Worm (Caenorhabditis elegans) whole organism, L3 larva: ENCODE measurements around the gene mpst-7.

Experiments
- R02D3.7 ChIP-seq: fragments of 150-350 bp; optimal IDR thresholded peaks from 2 replicates; lab custom pipeline; 2014; ENCODE audit warnings: missing biosample characterization, missing genetic modification characterization
- ZK546.5 ChIP-seq: sonication (generic microtip); optimal IDR thresholded peaks from 2 replicates; lab custom pipeline; 2017; ENCODE audit warnings: missing biosample characterization, missing genetic modification characterization
- ama-1 ChIP-seq: fragments of 150-350 bp; optimal IDR thresholded peaks from 2 replicates; lab custom pipeline; 2018
- ceh-28 ChIP-seq: fragments of 150-350 bp; optimal IDR thresholded peaks from 2 replicates; lab custom pipeline; 2014; ENCODE audit warnings: missing biosample characterization, missing genetic modification reagents, missing genetic modification characterization
- ceh-82 ChIP-seq: fragments of 150-350 bp; optimal IDR thresholded peaks from 2 replicates; lab custom pipeline; 2014; ENCODE audit warnings: missing biosample characterization, missing genetic modification characterization
- ceh-9 ChIP-seq: sonication (generic microtip); optimal IDR thresholded peaks from 2 replicates; lab custom pipeline; 2018; ENCODE audit warnings: missing biosample characterization, missing genetic modification characterization
- daf-12 ChIP-seq: fragments of 150-350 bp; optimal IDR thresholded peaks from 2 replicates; lab custom pipeline; 2014; ENCODE audit warnings: missing biosample characterization, missing genetic modification reagents, missing genetic modification characterization
- egl-27 ChIP-seq: sonication (generic microtip); optimal IDR thresholded peaks from 4 replicates; lab custom pipeline; 2017; ENCODE audit warnings: missing biosample characterization, missing genetic modification reagents, missing genetic modification characterization
- egl-5 ChIP-seq: fragments of 150-350 bp; optimal IDR thresholded peaks from 2 replicates; lab custom pipeline; 2017; ENCODE audit warnings: missing biosample characterization, missing genetic modification reagents, missing genetic modification characterization, inconsistent platforms
- elt-2 ChIP-seq: sonication (generic microtip); optimal IDR thresholded peaks from 2 replicates; lab custom pipeline; 2016; ENCODE audit warnings: missing genetic modification reagents, mild to moderate bottlenecking, missing genetic modification characterization, missing compliant biosample characterization
- elt-3 ChIP-seq, 3 experiments: fragments of 150-350 bp in 1 of 3; sonication (generic microtip) in 2 of 3; optimal IDR thresholded peaks; 2 replicates in 2 of 3; 4 replicates in 1 of 3; lab custom pipeline; 2014 to 2017; ENCODE audit warnings: missing biosample characterization in 3 of 3, missing genetic modification characterization in 3 of 3
- eor-1 ChIP-seq, 2 experiments: fragments of 150-350 bp; optimal IDR thresholded peaks; 2 replicates each; lab custom pipeline; 2014 to 2018; ENCODE audit warnings: missing biosample characterization in 2 of 2, missing genetic modification characterization in 2 of 2
- fkh-10 ChIP-seq: sonication (generic microtip); optimal IDR thresholded peaks from 2 replicates; lab custom pipeline; 2017; ENCODE audit warnings: missing biosample characterization, missing genetic modification reagents, missing genetic modification characterization
- fkh-2 ChIP-seq: fragments of 150-350 bp; optimal IDR thresholded peaks from 2 replicates; lab custom pipeline; 2014; ENCODE audit warnings: missing biosample characterization, missing genetic modification reagents, missing genetic modification characterization
- fos-1 ChIP-seq: fragments of 150-350 bp; optimal IDR thresholded peaks from 2 replicates; lab custom pipeline; 2014; ENCODE audit warnings: missing biosample characterization, missing genetic modification characterization
- hmg-11 ChIP-seq: sonication (generic microtip); optimal IDR thresholded peaks from 2 replicates; lab custom pipeline; 2016; ENCODE audit warnings: missing genetic modification characterization, missing compliant biosample characterization
- jun-1 ChIP-seq: fragments of 150-350 bp; optimal IDR thresholded peaks from 2 replicates; lab custom pipeline; 2014; ENCODE audit warnings: missing biosample characterization, missing genetic modification reagents, missing genetic modification characterization
- lin-15B ChIP-seq: fragments of 150-350 bp; optimal IDR thresholded peaks from 2 replicates; lab custom pipeline; 2014; ENCODE audit warnings: missing biosample characterization, missing genetic modification characterization
- lin-39 ChIP-seq: fragments of 150-350 bp; optimal IDR thresholded peaks from 2 replicates; lab custom pipeline; 2018; ENCODE audit warnings: missing biosample characterization, missing genetic modification reagents, missing genetic modification characterization
- lsy-12 ChIP-seq: sonication (generic microtip); optimal IDR thresholded peaks from 2 replicates; lab custom pipeline; 2016; ENCODE audit warnings: mild to moderate bottlenecking, missing genetic modification characterization, missing compliant biosample characterization
- mdl-1 ChIP-seq: fragments of 150-350 bp; optimal IDR thresholded peaks from 2 replicates; lab custom pipeline; 2014; ENCODE audit warnings: missing biosample characterization, missing genetic modification characterization
- nfya-1 ChIP-seq: sonication (generic microtip); optimal IDR thresholded peaks from 2 replicates; lab custom pipeline; 2017; ENCODE audit warnings: missing genetic modification characterization, mild to moderate bottlenecking, missing compliant biosample characterization, antibody characterized with exemption, moderate library complexity; ENCODE audit not compliant: insufficient read depth
- nhr-11 ChIP-seq: fragments of 150-350 bp; optimal IDR thresholded peaks from 2 replicates; lab custom pipeline; 2014; ENCODE audit warnings: missing biosample characterization, missing genetic modification characterization
- nhr-12 ChIP-seq: fragments of 150-350 bp; optimal IDR thresholded peaks from 2 replicates; lab custom pipeline; 2014; ENCODE audit warnings: missing biosample characterization, missing genetic modification characterization
- nhr-23 ChIP-seq: fragments of 150-350 bp; optimal IDR thresholded peaks from 2 replicates; lab custom pipeline; 2014; ENCODE audit warnings: missing biosample characterization, missing genetic modification reagents, missing genetic modification characterization
- nhr-25 ChIP-seq: sonication (generic microtip); optimal IDR thresholded peaks from 2 replicates; lab custom pipeline; 2017; ENCODE audit warnings: missing biosample characterization, missing genetic modification characterization
- nhr-28 ChIP-seq: fragments of 150-350 bp; optimal IDR thresholded peaks from 2 replicates; lab custom pipeline; 2014; ENCODE audit warnings: missing biosample characterization, missing genetic modification characterization
- nhr-43 ChIP-seq: sonication (generic microtip); optimal IDR thresholded peaks from 2 replicates; lab custom pipeline; 2016; ENCODE audit warnings: mild to moderate bottlenecking, missing genetic modification characterization, missing compliant biosample characterization; ENCODE audit not compliant: poor library complexity, severe bottlenecking
- nhr-76 ChIP-seq: fragments of 150-350 bp; sonication (generic microtip); optimal IDR thresholded peaks from 5 replicates; lab custom pipeline; 2014; ENCODE audit warnings: missing biosample characterization, missing genetic modification characterization
- nhr-77 ChIP-seq: fragments of 150-350 bp; optimal IDR thresholded peaks from 2 replicates; lab custom pipeline; 2014; ENCODE audit warnings: missing biosample characterization, missing genetic modification characterization
- pha-4 ChIP-seq: fragments of 150-350 bp; optimal IDR thresholded peaks from 2 replicates; lab custom pipeline; 2014; ENCODE audit warnings: missing biosample characterization, missing genetic modification reagents, missing genetic modification characterization
- pqm-1 ChIP-seq: fragments of 150-350 bp; optimal IDR thresholded peaks from 2 replicates; lab custom pipeline; 2017; ENCODE audit warnings: missing biosample characterization, missing genetic modification characterization, inconsistent platforms
- sea-2 ChIP-seq: fragments of 150-350 bp; sonication (generic microtip); optimal IDR thresholded peaks from 4 replicates; lab custom pipeline; 2014; ENCODE audit warnings: missing biosample characterization, missing genetic modification reagents, missing genetic modification characterization
- skn-1 ChIP-seq: fragments of 150-350 bp; optimal IDR thresholded peaks from 2 replicates; lab custom pipeline; 2014; ENCODE audit warnings: missing biosample characterization, missing genetic modification characterization
- snpc-4 ChIP-seq: fragments of 150-350 bp; optimal IDR thresholded peaks from 2 replicates; lab custom pipeline; 2014; ENCODE audit warnings: missing biosample characterization, missing genetic modification characterization
- tbx-2 ChIP-seq: sonication (generic microtip); optimal IDR thresholded peaks from 2 replicates; lab custom pipeline; 2016; ENCODE audit warnings: mild to moderate bottlenecking, missing genetic modification characterization, missing compliant biosample characterization
- unc-39 ChIP-seq: sonication (generic microtip); optimal IDR thresholded peaks from 4 replicates; lab custom pipeline; 2017; ENCODE audit warnings: missing biosample characterization, missing genetic modification characterization
- zag-1 ChIP-seq: fragments of 150-350 bp; optimal IDR thresholded peaks from 2 replicates; lab custom pipeline; 2014; ENCODE audit warnings: missing biosample characterization, missing genetic modification characterization
- ztf-11 ChIP-seq: fragments of 150-350 bp; optimal IDR thresholded peaks from 2 replicates; lab custom pipeline; 2014; ENCODE audit warnings: missing biosample characterization, missing genetic modification characterization
- ztf-4 ChIP-seq: fragments of 150-350 bp; optimal IDR thresholded peaks from 2 replicates; lab custom pipeline; 2014; ENCODE audit warnings: missing biosample characterization, missing genetic modification characterization

The mpst-7 gene

ce11 chrV:13003378-13003777 is 42.4 kb upstream of the mpst-7 start:
- TF ChIP-seq nhr-28 (tag; lab: Kevin White, UChicago): no peak
- TF ChIP-seq skn-1 (tag; lab: Kevin White, UChicago): peak; percentile 11
- TF ChIP-seq elt-2 (tag; lab: Kevin White, UChicago): peak; percentile 61
- TF ChIP-seq snpc-4 (tag; lab: Kevin White, UChicago): peak; percentile 36
- peak; percentile 85 for TF ChIP-seq lin-39
- TF ChIP-seq fos-1 (tag; lab: Kevin White, UChicago): no peak
- TF ChIP-seq ztf-11: no peak
- TF ChIP-seq nhr-77 (tag; lab: Kevin White, UChicago): no peak
- TF ChIP-seq ceh-28 (tag; lab: Kevin White, UChicago): no peak
- TF ChIP-seq hmg-11: peak; percentile 88
- no peak for TF ChIP-seq elt-3 (tag; optimal IDR thresholded peaks at IDR 0.05; lab: Kevin White, UChicago)
- peak; percentile 2 for TF ChIP-seq ztf-4 (tag; lab: Kevin White, UChicago)
- TF ChIP-seq ZK546.5 (tag; lab: Kevin White, UChicago): no peak
- TF ChIP-seq mdl-1 (tag; lab: Kevin White, UChicago): no peak
- TF ChIP-seq unc-39: no peak
- TF ChIP-seq sea-2 (GFP tag; lab: Kevin White, UChicago): no peak
- TF ChIP-seq pqm-1: peak; percentile 9
- peak; percentile 89 for TF ChIP-seq nhr-43 (tag; lab: Kevin White, UChicago)
- no peak for TF ChIP-seq egl-27
- peak; percentile 34 for TF ChIP-seq jun-1
- peak; percentile 43 for TF ChIP-seq tbx-2
- peak; percentile 52 for TF ChIP-seq lsy-12 (tag; lab: Kevin White, UChicago)
- no peak for TF ChIP-seq fkh-10 (GFP tag; lab: Kevin White, UChicago)
- TF ChIP-seq ceh-9 (tag; lab: Kevin White, UChicago): no peak
- TF ChIP-seq nfya-1 (tag; lab: Kevin White, UChicago): no peak
- no peak for TF ChIP-seq daf-12 (tag; lab: Kevin White, UChicago)
- no peak for TF ChIP-seq nhr-76 (tag; lab: Kevin White, UChicago)
- no peak for TF ChIP-seq egl-5 (tag; lab: Kevin White, UChicago)
- peak; percentile 75 for TF ChIP-seq nhr-25
- no peak for TF ChIP-seq fkh-2 (tag; lab: Kevin White, UChicago)
- peak; percentile 66 for TF ChIP-seq pha-4 (tag; lab: Kevin White, UChicago)
- TF ChIP-seq zag-1 (tag; lab: Kevin White, UChicago): no peak
- peak; percentile 26 for TF ChIP-seq lin-15B (tag; lab: Kevin White, UChicago)
- peak; percentile 41 for TF ChIP-seq nhr-23 (tag; lab: Kevin White, UChicago)
- TF ChIP-seq, all 47 proteins: peak for 15

- TF ChIP-seq daf-12 (tag; lab: Kevin White, UChicago) (no peak), pha-4 (tag; lab: Kevin White, UChicago) (peak; percentile 12), elt-2 (tag; lab: Kevin White, UChicago) (peak; percentile 61), ceh-82 (tag; lab: Kevin White, UChicago) (no peak), pqm-1 (peak; percentile 27)
- TF ChIP-seq, all 47 proteins: peak for 3
These were observed 41.1 kb upstream of the mpst-7 start, which contains the start of gene inft-2 for ce11 chrV:13002070-13002469. TSS of gene inft-2 (plus strand) at chrV:13002317.

- no peak for TF ChIP-seq eor-1 (tag; optimal IDR thresholded peaks at IDR 0.05; lab: Kevin White, UChicago)
- no peak for TF ChIP-seq fos-1 (tag; lab: Kevin White, UChicago)
- TF ChIP-seq jun-1: no peak
- no peak for TF ChIP-seq snpc-4 (tag; lab: Kevin White, UChicago)
- no peak for TF ChIP-seq unc-39
- TF ChIP-seq ceh-9 (tag; lab: Kevin White, UChicago): no peak
- TF ChIP-seq lsy-12 (tag; lab: Kevin White, UChicago): no peak
- no peak for TF ChIP-seq R02D3.7 (tag; lab: Kevin White, UChicago)
- TF ChIP-seq nhr-43 (tag; lab: Kevin White, UChicago): no peak
- TF ChIP-seq mdl-1 (tag; lab: Kevin White, UChicago): no peak
- TF ChIP-seq nhr-11 (tag; lab: Kevin White, UChicago): no peak
- no peak for TF ChIP-seq pqm-1
- TF ChIP-seq ztf-11: no peak
- no peak for TF ChIP-seq nhr-12 (tag; lab: Kevin White, UChicago)
- no peak for TF ChIP-seq ama-1 (lab: Kevin White, UChicago)
- TF ChIP-seq ZK546.5 (tag; lab: Kevin White, UChicago): no peak
- TF ChIP-seq nhr-23 (tag; lab: Kevin White, UChicago): no peak
These were observed 39.1 kb upstream of the mpst-7 start for ce11 chrV:13000068-13000467.
